Worm (Caenorhabditis elegans) whole organism, L2 larva: Measurements from ENCODE around the gene set-4.

ENCODE experiments used
- C34F6.9 ChIP-seq: fragments of 150-350 bp; optimal IDR thresholded peaks from 2 replicates; lab custom pipeline; 2014; ENCODE audit warnings: missing biosample characterization, missing genetic modification characterization
- F13H6.1 ChIP-seq: sonication (generic microtip); optimal IDR thresholded peaks from 2 replicates; lab custom pipeline; 2016; ENCODE audit warnings: missing genetic modification characterization, missing compliant biosample characterization
- R02D3.7 ChIP-seq: fragments of 150-350 bp; optimal IDR thresholded peaks from 2 replicates; lab custom pipeline; 2014; ENCODE audit warnings: missing biosample characterization, missing genetic modification characterization
- Y55F3AM.14 ChIP-seq: fragments of 200-800 bp; sonication (Bioruptor generic); optimal IDR thresholded peaks from 2 replicates; lab custom pipeline; 2018; ENCODE audit warnings: mild to moderate bottlenecking, missing genetic modification characterization, missing compliant biosample characterization
- ZK546.5 ChIP-seq: sonication (generic microtip); optimal IDR thresholded peaks from 2 replicates; lab custom pipeline; 2017; ENCODE audit warnings: missing biosample characterization, missing genetic modification characterization
- alr-1 ChIP-seq: fragments of 150-350 bp; optimal IDR thresholded peaks from 2 replicates; lab custom pipeline; 2014; ENCODE audit warnings: missing biosample characterization, missing genetic modification characterization
- aly-2 ChIP-seq: fragments of 150-350 bp; optimal IDR thresholded peaks from 2 replicates; lab custom pipeline; 2014; ENCODE audit warnings: missing biosample characterization, missing genetic modification characterization
- ama-1 ChIP-seq: fragments of 150-350 bp; optimal IDR thresholded peaks from 2 replicates; lab custom pipeline; 2018; ENCODE audit warnings: inconsistent platforms
- blmp-1 ChIP-seq: sonication (generic microtip); optimal IDR thresholded peaks from 2 replicates; lab custom pipeline; 2017; ENCODE audit warnings: missing genetic modification characterization, mild to moderate bottlenecking, missing compliant biosample characterization, antibody characterized with exemption, moderate library complexity; ENCODE audit not compliant: insufficient read depth
- ceh-16 ChIP-seq: fragments of 150-350 bp; optimal IDR thresholded peaks from 2 replicates; lab custom pipeline; 2014; ENCODE audit warnings: missing biosample characterization, missing genetic modification characterization
- ceh-82 ChIP-seq: fragments of 150-350 bp; optimal IDR thresholded peaks from 2 replicates; lab custom pipeline; 2014; ENCODE audit warnings: missing biosample characterization, missing genetic modification characterization
- crh-2 ChIP-seq: sonication (generic microtip); optimal IDR thresholded peaks from 2 replicates; lab custom pipeline; 2017; ENCODE audit warnings: missing biosample characterization, missing genetic modification characterization
- dmd-4 ChIP-seq: sonication (generic microtip); optimal IDR thresholded peaks from 2 replicates; lab custom pipeline; 2017; ENCODE audit warnings: missing biosample characterization, missing genetic modification characterization
- egl-27 ChIP-seq: sonication (generic microtip); optimal IDR thresholded peaks from 3 replicates; lab custom pipeline; 2017; ENCODE audit warnings: missing biosample characterization, missing genetic modification reagents, missing genetic modification characterization
- elt-1 ChIP-seq: fragments of 150-350 bp; optimal IDR thresholded peaks from 2 replicates; lab custom pipeline; 2014; ENCODE audit warnings: missing biosample characterization, missing genetic modification characterization
- elt-3 ChIP-seq: sonication (generic microtip); optimal IDR thresholded peaks from 2 replicates; lab custom pipeline; 2017; ENCODE audit warnings: missing biosample characterization, missing genetic modification characterization
- fos-1 ChIP-seq: fragments of 150-350 bp; optimal IDR thresholded peaks from 2 replicates; lab custom pipeline; 2014; ENCODE audit warnings: missing biosample characterization, missing genetic modification characterization
- gmeb-1 ChIP-seq: fragments of 150-350 bp; optimal IDR thresholded peaks from 2 replicates; lab custom pipeline; 2014; ENCODE audit warnings: missing biosample characterization, missing genetic modification characterization
- lin-11 ChIP-seq: fragments of 150-350 bp; sonication (generic microtip); optimal IDR thresholded peaks from 2 replicates; lab custom pipeline; 2014; ENCODE audit warnings: missing biosample characterization, missing genetic modification characterization, inconsistent platforms, mixed read lengths
- lin-13 ChIP-seq: fragments of 150-350 bp; optimal IDR thresholded peaks from 2 replicates; lab custom pipeline; 2014; ENCODE audit warnings: missing biosample characterization, missing genetic modification reagents, missing genetic modification characterization
- lin-39 ChIP-seq: fragments of 150-350 bp; optimal IDR thresholded peaks from 2 replicates; lab custom pipeline; 2014; ENCODE audit warnings: missing biosample characterization, missing genetic modification reagents, missing genetic modification characterization
- lsy-2 ChIP-seq, 2 experiments: fragments of 150-350 bp in 1 of 2; sonication (generic microtip) in 1 of 2; optimal IDR thresholded peaks; 2 replicates each; lab custom pipeline; 2014 to 2017; ENCODE audit warnings: missing biosample characterization in 2 of 2, missing genetic modification characterization in 2 of 2
- mab-5 ChIP-seq: fragments of 150-350 bp; optimal IDR thresholded peaks from 2 replicates; lab custom pipeline; 2014; ENCODE audit warnings: missing biosample characterization, missing genetic modification characterization
- mbf-1 ChIP-seq: sonication (generic microtip); optimal IDR thresholded peaks from 2 replicates; lab custom pipeline; 2017; ENCODE audit warnings: missing biosample characterization, missing genetic modification characterization
- mdl-1 ChIP-seq, 2 experiments: fragments of 150-350 bp in 1 of 2; sonication (generic microtip) in 1 of 2; optimal IDR thresholded peaks; 2 replicates each; lab custom pipeline; 2017; ENCODE audit warnings: missing biosample characterization in 2 of 2, missing genetic modification characterization in 2 of 2
- nhr-10 ChIP-seq: sonication (generic microtip); optimal IDR thresholded peaks from 2 replicates; lab custom pipeline; 2017; ENCODE audit warnings: missing biosample characterization, missing genetic modification characterization
- nhr-11 ChIP-seq: fragments of 150-350 bp; optimal IDR thresholded peaks from 2 replicates; lab custom pipeline; 2014; ENCODE audit warnings: missing biosample characterization, missing genetic modification characterization
- nhr-12 ChIP-seq: fragments of 150-350 bp; optimal IDR thresholded peaks from 2 replicates; lab custom pipeline; 2014; ENCODE audit warnings: missing biosample characterization, missing genetic modification characterization
- nhr-129 ChIP-seq: fragments of 150-350 bp; optimal IDR thresholded peaks from 2 replicates; lab custom pipeline; 2014; ENCODE audit warnings: missing biosample characterization, missing genetic modification characterization
- nhr-21 ChIP-seq: fragments of 150-350 bp; optimal IDR thresholded peaks from 2 replicates; lab custom pipeline; 2014; ENCODE audit warnings: missing biosample characterization, missing genetic modification characterization
- nhr-23 ChIP-seq: fragments of 150-350 bp; optimal IDR thresholded peaks from 2 replicates; lab custom pipeline; 2014; ENCODE audit warnings: missing biosample characterization, missing genetic modification reagents, missing genetic modification characterization
- nhr-237 ChIP-seq: fragments of 150-350 bp; optimal IDR thresholded peaks from 2 replicates; lab custom pipeline; 2014; ENCODE audit warnings: missing biosample characterization, missing genetic modification characterization
- nhr-25 ChIP-seq: fragments of 150-350 bp; sonication (generic microtip); optimal IDR thresholded peaks from 3 replicates; lab custom pipeline; 2014; ENCODE audit warnings: missing biosample characterization, missing genetic modification characterization
- nhr-6 ChIP-seq: fragments of 150-350 bp; optimal IDR thresholded peaks from 2 replicates; lab custom pipeline; 2014; ENCODE audit warnings: missing biosample characterization, missing genetic modification characterization
- nhr-77 ChIP-seq: fragments of 150-350 bp; optimal IDR thresholded peaks from 2 replicates; lab custom pipeline; 2014; ENCODE audit warnings: missing biosample characterization, missing genetic modification characterization
- peb-1 ChIP-seq: fragments of 150-350 bp; optimal IDR thresholded peaks from 2 replicates; lab custom pipeline; 2014; ENCODE audit warnings: missing biosample characterization, missing genetic modification characterization
- sem-4 ChIP-seq: fragments of 150-350 bp; optimal IDR thresholded peaks from 2 replicates; lab custom pipeline; 2014; ENCODE audit warnings: missing biosample characterization, missing genetic modification reagents, missing genetic modification characterization
- skn-1 ChIP-seq: sonication (generic microtip); optimal IDR thresholded peaks from 2 replicates; lab custom pipeline; 2017; ENCODE audit warnings: missing biosample characterization, missing genetic modification characterization
- sma-3 ChIP-seq: sonication (generic microtip); optimal IDR thresholded peaks from 2 replicates; lab custom pipeline; 2016; ENCODE audit warnings: missing genetic modification reagents, missing genetic modification characterization, missing compliant biosample characterization
- sma-9 ChIP-seq, 2 experiments: fragments of 150-350 bp in 1 of 2; sonication (generic microtip) in 1 of 2; optimal IDR thresholded peaks; 2 replicates each; lab custom pipeline; 2014 to 2016; ENCODE audit warnings: missing genetic modification characterization in 2 of 2, mild to moderate bottlenecking in 1 of 2, missing biosample characterization in 1 of 2, missing compliant biosample characterization in 1 of 2, missing genetic modification reagents in 1 of 2, moderate library complexity in 1 of 2
- snpc-4 ChIP-seq: fragments of 150-350 bp; optimal IDR thresholded peaks from 2 replicates; lab custom pipeline; 2014; ENCODE audit warnings: missing biosample characterization, missing genetic modification characterization
- unc-39 ChIP-seq: fragments of 150-350 bp; optimal IDR thresholded peaks from 2 replicates; lab custom pipeline; 2014; ENCODE audit warnings: missing biosample characterization, missing genetic modification characterization
- unc-55 ChIP-seq: fragments of 150-350 bp; sonication (generic microtip); optimal IDR thresholded peaks from 3 replicates; lab custom pipeline; 2014; ENCODE audit warnings: missing biosample characterization, missing genetic modification reagents, missing genetic modification characterization
- unc-62 ChIP-seq: fragments of 150-350 bp; optimal IDR thresholded peaks from 2 replicates; lab custom pipeline; 2014; ENCODE audit warnings: missing biosample characterization, missing genetic modification reagents, missing genetic modification characterization
- zag-1 ChIP-seq: fragments of 150-350 bp; optimal IDR thresholded peaks from 2 replicates; lab custom pipeline; 2014; ENCODE audit warnings: missing biosample characterization, missing genetic modification characterization
- ztf-1 ChIP-seq: fragments of 200-800 bp; sonication (Bioruptor generic); conservative IDR thresholded peaks from 2 replicates; pipeline ENCODE4 v1.3.6; 2022; ENCODE audit warnings: missing genetic modification characterization, missing compliant biosample characterization
- ztf-11 ChIP-seq: sonication (generic microtip); optimal IDR thresholded peaks from 2 replicates; lab custom pipeline; 2017; ENCODE audit warnings: missing biosample characterization, missing genetic modification characterization
- ztf-4 ChIP-seq: fragments of 150-350 bp; optimal IDR thresholded peaks from 2 replicates; lab custom pipeline; 2014; ENCODE audit warnings: missing biosample characterization, missing genetic modification characterization

Gene set-4

ce11 chrII:6331222-6331830 is at the start of gene set-4:
Gene set-4, minus strand, starts transcription at chrII:6331341.
- TF ChIP-seq mdl-1 (tag; optimal IDR thresholded peaks at IDR 0.05; lab: Kevin White, UChicago) (peak; percentile 18 to 91), blmp-1 (tag; lab: Kevin White, UChicago) (peak; percentile 54), ama-1 (lab: Kevin White, UChicago) (peak; percentile 26), dmd-4 (tag; lab: Kevin White, UChicago) (no peak), unc-55 (GFP tag; lab: Kevin White, UChicago) (peak; percentile 96), snpc-4 (peak; percentile 88), nhr-10 (peak; percentile 78), gmeb-1 (tag; lab: Kevin White, UChicago) (peak; percentile 90), ZK546.5 (tag; lab: Kevin White, UChicago) (peak; percentile 27), lin-13 (GFP tag; lab: Kevin White, UChicago) (peak; percentile 93), nhr-12 (tag; lab: Kevin White, UChicago) (no peak), nhr-25 (tag; lab: Kevin White, UChicago) (peak; percentile 92), sem-4 (tag; lab: Kevin White, UChicago) (peak; percentile 93), ztf-4 (peak; percentile 90), Y55F3AM.14 (peak; percentile 78), peb-1 (tag; lab: Kevin White, UChicago) (no peak), unc-39 (tag; lab: Kevin White, UChicago) (no peak), lin-39 (tag; lab: Kevin White, UChicago) (no peak), egl-27 (tag; lab: Kevin White, UChicago) (peak; percentile 85), zag-1 (tag; lab: Kevin White, UChicago) (peak; percentile 72), lsy-2 (tag; optimal IDR thresholded peaks at IDR 0.05; lab: Kevin White, UChicago) (peak; percentile 90 to 95), unc-62 (GFP tag; lab: Kevin White, UChicago) (peak; percentile 59), nhr-11 (tag; lab: Kevin White, UChicago) (no peak), sma-9 (GFP tag; optimal IDR thresholded peaks at IDR 0.05; lab: Kevin White, UChicago) (peak; percentile 92), sma-9 (tag; optimal IDR thresholded peaks at IDR 0.05; lab: Kevin White, UChicago) (no peak), nhr-23 (tag; lab: Kevin White, UChicago) (no peak), R02D3.7 (tag; lab: Kevin White, UChicago) (peak; percentile 50), nhr-129 (peak; percentile 96), alr-1 (tag; lab: Kevin White, UChicago) (no peak), ceh-16 (tag; lab: Kevin White, UChicago) (peak; percentile 91), nhr-77 (peak; percentile 68), ceh-82 (tag; lab: Kevin White, UChicago) (peak; percentile 68), F13H6.1 (tag; lab: Kevin White, UChicago) (peak; percentile 92), nhr-21 (tag; lab: Kevin White, UChicago) (peak; percentile 87), fos-1 (tag; lab: Kevin White, UChicago) (peak; percentile 96), C34F6.9 (peak; percentile 98), elt-1 (tag; lab: Kevin White, UChicago) (no peak), ztf-11 (tag; lab: Kevin White, UChicago) (peak; percentile 61), crh-2 (tag; lab: Kevin White, UChicago) (peak; percentile 97), elt-3 (tag; lab: Kevin White, UChicago) (no peak), mbf-1 (tag; lab: Kevin White, UChicago) (no peak), lin-11 (tag; lab: Kevin White, UChicago) (peak; percentile 89), sma-3 (GFP tag; lab: Kevin White, UChicago) (peak; percentile 91), mab-5 (tag; lab: Kevin White, UChicago) (peak; percentile 84), nhr-6 (tag; lab: Kevin White, UChicago) (peak; percentile 85), aly-2 (no peak), nhr-237 (peak; percentile 20), skn-1 (tag; lab: Kevin White, UChicago) (no peak), ztf-1 (GFP tag; lab: Robert Waterston, UW) (no peak)
